Worm (Caenorhabditis elegans) whole organism, young adult: ENCODE data around the gene R151.1.

Experiments
- B0035.1 ChIP-seq: sonication (generic microtip); optimal IDR thresholded peaks from 2 replicates; lab custom pipeline; 2016; ENCODE audit warnings: missing genetic modification characterization, mild to moderate bottlenecking, missing compliant biosample characterization, missing genotype, missing genetic modification reagents
- B0261.1 ChIP-seq: sonication (generic microtip); optimal IDR thresholded peaks from 2 replicates; lab custom pipeline; 2016; ENCODE audit warnings: mild to moderate bottlenecking, missing genetic modification characterization, moderate library complexity, missing compliant biosample characterization
- B0336.3 ChIP-seq: fragments of 200-800 bp; sonication (Bioruptor generic); IDR thresholded peaks from 2 replicates; pipeline ENCODE4 v1.3.6; 2022; ENCODE audit warnings: missing genetic modification characterization, missing compliant biosample characterization
- C06A6.2 ChIP-seq: fragments of 200-800 bp; sonication (Bioruptor generic); conservative IDR thresholded peaks from 2 replicates; pipeline ENCODE4 v1.3.6; 2022; ENCODE audit warnings: missing genetic modification characterization, missing compliant biosample characterization
- F10E7.11 ChIP-seq: sonication (generic microtip); optimal IDR thresholded peaks from 2 replicates; lab custom pipeline; 2017; ENCODE audit warnings: mild to moderate bottlenecking, missing genetic modification characterization, moderate library complexity, missing compliant biosample characterization
- F23B12.7 ChIP-seq: sonication (generic microtip); optimal IDR thresholded peaks from 2 replicates; lab custom pipeline; 2017; ENCODE audit warnings: missing genetic modification characterization, mild to moderate bottlenecking, missing compliant biosample characterization, antibody characterized with exemption, moderate library complexity; ENCODE audit not compliant: insufficient read depth
- F33H1.4 ChIP-seq: fragments of 200-800 bp; sonication (Bioruptor generic); IDR thresholded peaks from 2 replicates; pipeline ENCODE4 v1.3.6; 2022; ENCODE audit warnings: missing genetic modification reagents, missing genetic modification characterization, missing compliant biosample characterization
- F37B4.10 ChIP-seq: fragments of 200-800 bp; sonication (Bioruptor generic); IDR thresholded peaks from 2 replicates; pipeline ENCODE4 v1.3.6; 2022; ENCODE audit warnings: missing genetic modification characterization, missing compliant biosample characterization
- F52B5.7 ChIP-seq: sonication (generic microtip); optimal IDR thresholded peaks from 2 replicates; lab custom pipeline; 2016; ENCODE audit warnings: mild to moderate bottlenecking, missing genetic modification characterization, missing compliant biosample characterization
- K11D2.4 ChIP-seq: fragments of 200-800 bp; sonication (Bioruptor generic); IDR thresholded peaks from 2 replicates; pipeline ENCODE4 v1.3.6; 2022; ENCODE audit warnings: missing genetic modification reagents, missing genetic modification characterization, missing compliant biosample characterization
- K12H6.12 ChIP-seq: fragments of 200-800 bp; sonication (Bioruptor generic); optimal IDR thresholded peaks from 2 replicates; lab custom pipeline; 2018; ENCODE audit warnings: mild to moderate bottlenecking, missing genetic modification characterization, missing compliant biosample characterization
- T26A5.8 ChIP-seq: sonication (generic microtip); optimal IDR thresholded peaks from 2 replicates; lab custom pipeline; 2016; ENCODE audit warnings: missing genetic modification characterization, missing compliant biosample characterization
- Y56A3A.18 ChIP-seq: fragments of 200-800 bp; sonication (Bioruptor generic); IDR thresholded peaks from 2 replicates; pipeline ENCODE4 v1.3.6; 2022; ENCODE audit warnings: missing genetic modification reagents, missing genetic modification characterization, missing compliant biosample characterization
- Y79H2A.3 ChIP-seq: fragments of 200-800 bp; sonication (Bioruptor generic); conservative IDR thresholded peaks from 2 replicates; pipeline ENCODE4 v1.3.6; 2022; ENCODE audit warnings: missing genetic modification reagents, missing genetic modification characterization, missing compliant biosample characterization
- ZK185.1 ChIP-seq: sonication (generic microtip); optimal IDR thresholded peaks from 2 replicates; lab custom pipeline; 2016; ENCODE audit warnings: mild to moderate bottlenecking, missing genetic modification characterization, missing compliant biosample characterization; ENCODE audit not compliant: poor library complexity, severe bottlenecking
- aptf-2 ChIP-seq: fragments of 200-800 bp; sonication (Bioruptor generic); conservative IDR thresholded peaks from 2 replicates; pipeline ENCODE4 v1.3.6; 2022; ENCODE audit warnings: missing genetic modification reagents, missing genetic modification characterization, missing compliant biosample characterization
- attf-5 ChIP-seq: fragments of 200-800 bp; sonication (Bioruptor generic); optimal IDR thresholded peaks from 2 replicates; lab custom pipeline; 2018; ENCODE audit warnings: mild to moderate bottlenecking, missing genetic modification characterization, missing compliant biosample characterization
- bed-2 ChIP-seq: fragments of 200-800 bp; sonication (Bioruptor generic); IDR thresholded peaks from 2 replicates; pipeline ENCODE4 v1.3.6; 2022; ENCODE audit warnings: missing genetic modification reagents, missing genetic modification characterization, missing compliant biosample characterization
- ceh-27 ChIP-seq: fragments of 200-800 bp; sonication (Bioruptor generic); optimal IDR thresholded peaks from 2 replicates; lab custom pipeline; 2018; ENCODE audit warnings: mild to moderate bottlenecking, missing genetic modification characterization, moderate library complexity, missing compliant biosample characterization
- ceh-40 ChIP-seq: fragments of 200-800 bp; sonication (Bioruptor generic); IDR thresholded peaks from 2 replicates; pipeline ENCODE4 v1.3.6; 2022; ENCODE audit warnings: missing genetic modification characterization, missing compliant biosample characterization
- ceh-58 ChIP-seq: fragments of 200-800 bp; sonication (Bioruptor generic); IDR thresholded peaks from 2 replicates; pipeline ENCODE4 v1.3.6; 2022; ENCODE audit warnings: missing genetic modification characterization, missing compliant biosample characterization
- ceh-91 ChIP-seq: fragments of 200-800 bp; sonication (Bioruptor generic); IDR thresholded peaks from 2 replicates; pipeline ENCODE4 v1.3.6; 2022; ENCODE audit warnings: missing genetic modification reagents, missing genetic modification characterization, missing compliant biosample characterization
- chd-7 ChIP-seq: sonication (generic microtip); optimal IDR thresholded peaks from 2 replicates; lab custom pipeline; 2016; ENCODE audit warnings: mild to moderate bottlenecking, missing genetic modification characterization, moderate library complexity, missing compliant biosample characterization
- dpl-1 ChIP-seq: fragments of 150-350 bp; optimal IDR thresholded peaks from 2 replicates; lab custom pipeline; 2014; ENCODE audit warnings: missing biosample characterization, missing genetic modification reagents, missing genetic modification characterization
- egl-18 ChIP-seq: fragments of 200-800 bp; sonication (Bioruptor generic); IDR thresholded peaks from 2 replicates; pipeline ENCODE4 v1.3.6; 2022; ENCODE audit warnings: missing genetic modification reagents, missing genetic modification characterization, missing compliant biosample characterization
- ekl-4 ChIP-seq: fragments of 200-800 bp; sonication (Bioruptor generic); IDR thresholded peaks from 2 replicates; pipeline ENCODE4 v1.3.6; 2022; ENCODE audit warnings: missing genetic modification reagents, missing genetic modification characterization, missing compliant biosample characterization
- ets-4 ChIP-seq: fragments of 200-800 bp; sonication (Bioruptor generic); optimal IDR thresholded peaks from 2 replicates; lab custom pipeline; 2018; ENCODE audit warnings: mild to moderate bottlenecking, missing genetic modification characterization, missing compliant biosample characterization
- fkh-3 ChIP-seq: sonication (generic microtip); optimal IDR thresholded peaks from 2 replicates; lab custom pipeline; 2016; ENCODE audit warnings: mild to moderate bottlenecking, missing genetic modification characterization, missing compliant biosample characterization
- gei-17 ChIP-seq: fragments of 200-800 bp; sonication (Bioruptor generic); optimal IDR thresholded peaks from 2 replicates; lab custom pipeline; 2018; ENCODE audit warnings: mild to moderate bottlenecking, missing genetic modification characterization, missing compliant biosample characterization
- him-1 ChIP-seq: sonication (generic microtip); optimal IDR thresholded peaks from 2 replicates; lab custom pipeline; 2016; ENCODE audit warnings: missing genotype, missing genetic modification reagents, missing genetic modification characterization, missing compliant biosample characterization
- hlh-12 ChIP-seq: sonication (generic microtip); optimal IDR thresholded peaks from 2 replicates; lab custom pipeline; 2016; ENCODE audit warnings: missing genetic modification characterization, missing compliant biosample characterization
- hlh-26 ChIP-seq: fragments of 200-800 bp; sonication (Bioruptor generic); conservative IDR thresholded peaks from 2 replicates; pipeline ENCODE4 v1.3.6; 2022; ENCODE audit warnings: missing genetic modification reagents, missing genetic modification characterization, missing compliant biosample characterization
- let-526 ChIP-seq: fragments of 200-800 bp; sonication (Bioruptor generic); IDR thresholded peaks from 2 replicates; pipeline ENCODE4 v1.3.6; 2022; ENCODE audit warnings: missing genetic modification reagents, missing genetic modification characterization, missing compliant biosample characterization
- lin-35 ChIP-seq, 3 experiments: fragments of 150-350 bp in 2 of 3; sonication (generic microtip) in 1 of 3; optimal IDR thresholded peaks; 2 replicates each; lab custom pipeline; 2014 to 2018; ENCODE audit warnings: missing biosample characterization in 3 of 3, missing genetic modification characterization in 3 of 3, missing genetic modification reagents in 3 of 3
- madf-3 ChIP-seq: fragments of 200-800 bp; sonication (Bioruptor generic); IDR thresholded peaks from 2 replicates; pipeline ENCODE4 v1.3.6; 2022; ENCODE audit warnings: missing genetic modification reagents, missing genetic modification characterization, missing compliant biosample characterization
- madf-8 ChIP-seq: fragments of 200-800 bp; sonication (Bioruptor generic); conservative IDR thresholded peaks from 2 replicates; pipeline ENCODE4 v1.3.6; 2022; ENCODE audit warnings: missing genetic modification reagents, missing genetic modification characterization, missing compliant biosample characterization
- mes-4 ChIP-seq: sonication (generic microtip); optimal IDR thresholded peaks from 2 replicates; lab custom pipeline; 2016; ENCODE audit warnings: missing genotype, missing genetic modification characterization, missing compliant biosample characterization
- nfya-2 ChIP-seq: fragments of 200-800 bp; sonication (Bioruptor generic); IDR thresholded peaks from 2 replicates; pipeline ENCODE4 v1.3.6; 2022; ENCODE audit warnings: missing genetic modification reagents, missing genetic modification characterization, missing compliant biosample characterization
- nfyb-1 ChIP-seq: fragments of 200-800 bp; sonication (Bioruptor generic); IDR thresholded peaks from 2 replicates; pipeline ENCODE4 v1.3.6; 2022; ENCODE audit warnings: missing genetic modification reagents, missing genetic modification characterization, missing compliant biosample characterization
- nhr-27 ChIP-seq: fragments of 200-800 bp; sonication (Bioruptor generic); optimal IDR thresholded peaks from 2 replicates; lab custom pipeline; 2018; ENCODE audit warnings: mild to moderate bottlenecking, missing genetic modification characterization, moderate library complexity, missing compliant biosample characterization
- pbrm-1 ChIP-seq: fragments of 200-800 bp; sonication (Bioruptor generic); IDR thresholded peaks from 2 replicates; pipeline ENCODE4 v1.3.6; 2022; ENCODE audit warnings: missing genetic modification reagents, missing genetic modification characterization, missing compliant biosample characterization
- pha-4 ChIP-seq: fragments of 150-350 bp; sonication (generic microtip); optimal IDR thresholded peaks from 2 replicates; lab custom pipeline; 2014; ENCODE audit warnings: missing biosample characterization, missing genetic modification reagents, missing genetic modification characterization
- repo-1 ChIP-seq: sonication (generic microtip); optimal IDR thresholded peaks from 2 replicates; lab custom pipeline; 2017; ENCODE audit warnings: mild to moderate bottlenecking, missing genetic modification characterization, missing compliant biosample characterization
- sdz-38 ChIP-seq: sonication (generic microtip); optimal IDR thresholded peaks from 2 replicates; lab custom pipeline; 2016; ENCODE audit warnings: missing genotype, missing genetic modification characterization, missing compliant biosample characterization
- snpc-1.3 ChIP-seq: sonication (generic microtip); optimal IDR thresholded peaks from 2 replicates; lab custom pipeline; 2017; ENCODE audit warnings: missing genetic modification characterization, mild to moderate bottlenecking, missing compliant biosample characterization, antibody characterized with exemption, moderate library complexity, missing genotype, missing genetic modification reagents; ENCODE audit not compliant: insufficient read depth
- snpc-4 ChIP-seq, 5 experiments: fragments of 150-350 bp in 1 of 5; sonication (generic microtip) in 4 of 5; optimal IDR thresholded peaks; 2 replicates each; lab custom pipeline; 2014 to 2018; ENCODE audit warnings: missing genetic modification characterization in 5 of 5, missing biosample characterization in 3 of 5, antibody characterized with exemption in 2 of 5, mild to moderate bottlenecking in 2 of 5, missing compliant biosample characterization in 2 of 5, missing genotype in 2 of 5, moderate library complexity in 2 of 5, missing genetic modification reagents in 1 of 5
- tlf-1 ChIP-seq: fragments of 200-800 bp; sonication (Bioruptor generic); optimal IDR thresholded peaks from 2 replicates; lab custom pipeline; 2018; ENCODE audit warnings: mild to moderate bottlenecking, missing genetic modification characterization, missing compliant biosample characterization
- xnd-1 ChIP-seq: sonication (generic microtip); optimal IDR thresholded peaks from 2 replicates; lab custom pipeline; 2016; ENCODE audit warnings: missing genotype, missing genetic modification reagents, missing genetic modification characterization, missing compliant biosample characterization
- zfh-2 ChIP-seq: fragments of 200-800 bp; sonication (Bioruptor generic); conservative IDR thresholded peaks from 2 replicates; pipeline ENCODE4 v1.3.6; 2022; ENCODE audit warnings: missing genetic modification reagents, missing genetic modification characterization, missing compliant biosample characterization

R151.1 gene

ce11 chrIII:7221103-7221502 is 4.8 kb downstream of the R151.1 start:
- no peak for TF ChIP-seq F52B5.7
- TF ChIP-seq gei-17 (GFP tag; lab: Kevin White, UChicago): no peak
- TF ChIP-seq aptf-2 (GFP tag; lab: Robert Waterston, UW): no peak
- peak; percentile 35 for TF ChIP-seq xnd-1 (tag; lab: Kevin White, UChicago)
- no peak for TF ChIP-seq pbrm-1 (GFP tag; lab: Robert Waterston, UW)
- peak; percentile 64; the same call in 1 of the 2 replicates for TF ChIP-seq F33H1.4
- no peak for TF ChIP-seq snpc-4 (GFP tag; optimal IDR thresholded peaks at IDR 0.05; lab: Kevin White, UChicago)
- TF ChIP-seq snpc-4 (tag; optimal IDR thresholded peaks at IDR 0.05; lab: Kevin White, UChicago): no peak
- TF ChIP-seq ceh-58 (GFP tag; lab: Robert Waterston, UW): no peak
- no peak for TF ChIP-seq pha-4
- TF ChIP-seq madf-3: no peak
- no peak for TF ChIP-seq ceh-40 (GFP tag; lab: Robert Waterston, UW)
- TF ChIP-seq F23B12.7 (tag; lab: Kevin White, UChicago): no peak
- no peak for TF ChIP-seq fkh-3 (tag; lab: Kevin White, UChicago)
- TF ChIP-seq F37B4.10 (GFP tag; lab: Robert Waterston, UW): no peak
- no peak for TF ChIP-seq chd-7
- TF ChIP-seq egl-18 (GFP tag; lab: Robert Waterston, UW): no peak
- no peak for TF ChIP-seq T26A5.8 (tag; lab: Kevin White, UChicago)
- no peak for TF ChIP-seq snpc-1.3 (tag; lab: Kevin White, UChicago)
- no peak for TF ChIP-seq nfyb-1 (GFP tag; lab: Robert Waterston, UW)
- TF ChIP-seq lin-35 (GFP tag; optimal IDR thresholded peaks at IDR 0.05; lab: Kevin White, UChicago): no peak
- TF ChIP-seq B0261.1 (tag; lab: Kevin White, UChicago): no peak
- TF ChIP-seq let-526: no peak
- no peak for TF ChIP-seq zfh-2 (GFP tag; lab: Robert Waterston, UW)
- no peak for TF ChIP-seq B0336.3 (GFP tag; lab: Robert Waterston, UW)
- no peak for TF ChIP-seq hlh-26 (GFP tag; lab: Robert Waterston, UW)
- no peak for TF ChIP-seq hlh-12 (tag; lab: Kevin White, UChicago)
- peak; percentile 77 for TF ChIP-seq him-1 (tag; lab: Kevin White, UChicago)
- no peak for TF ChIP-seq sdz-38 (tag; lab: Kevin White, UChicago)
- no peak for TF ChIP-seq K12H6.12
- TF ChIP-seq F10E7.11 (tag; lab: Kevin White, UChicago): no peak
- TF ChIP-seq mes-4 (tag; lab: Kevin White, UChicago): no peak
- TF ChIP-seq nhr-27 (tag; lab: Kevin White, UChicago): no peak
- TF ChIP-seq dpl-1 (GFP tag; lab: Kevin White, UChicago): no peak
- TF ChIP-seq Y79H2A.3 (GFP tag; lab: Robert Waterston, UW): no peak
- no peak for TF ChIP-seq bed-2 (GFP tag; lab: Robert Waterston, UW)
- TF ChIP-seq madf-8 (GFP tag; lab: Robert Waterston, UW): peak; percentile 28
- TF ChIP-seq repo-1 (tag; lab: Kevin White, UChicago): no peak
- TF ChIP-seq Y56A3A.18 (GFP tag; lab: Robert Waterston, UW): 0 out of 2 replicates have a peak, but pooled peaks have one; percentile 37
- no peak for TF ChIP-seq K11D2.4 (GFP tag; lab: Robert Waterston, UW)
- no peak for TF ChIP-seq ets-4 (GFP tag; lab: Kevin White, UChicago)
- TF ChIP-seq ceh-27 (GFP tag; lab: Kevin White, UChicago): no peak
- no peak for TF ChIP-seq attf-5
- no peak for TF ChIP-seq ekl-4
- TF ChIP-seq B0035.1 (tag; lab: Kevin White, UChicago): no peak
- no peak for TF ChIP-seq nfya-2 (GFP tag; lab: Robert Waterston, UW)
- TF ChIP-seq C06A6.2: no peak
- TF ChIP-seq ceh-91: peak; percentile 53; the same call in 1 of the 2 replicates
- no peak for TF ChIP-seq tlf-1 (GFP tag; lab: Kevin White, UChicago)
- TF ChIP-seq ZK185.1 (tag; lab: Kevin White, UChicago): no peak
